Worm (Caenorhabditis elegans): ENCODE data around the gene T27E4.7.

- TF ChIP-seq scrt-1 (GFP tag; IDR thresholded peaks at IDR 0.05) (no peak), ama-1 (optimal IDR thresholded peaks at IDR 0.05) (no peak), ceh-36 (tag; optimal IDR thresholded peaks at IDR 0.05) (no peak), tbx-11 (GFP tag; IDR thresholded peaks at IDR 0.05) (no peak), tbx-37 (GFP tag; conservative IDR thresholded peaks at IDR 0.05) (no peak), B0310.2 (tag; optimal IDR thresholded peaks at IDR 0.05) (no peak), sea-1 (GFP tag; conservative IDR thresholded peaks at IDR 0.05) (no peak), tra-4 (tag; optimal IDR thresholded peaks at IDR 0.05) (no peak), ceh-13 (GFP tag; optimal IDR thresholded peaks at IDR 0.05) (no peak), flt-1 (GFP tag; IDR thresholded peaks at IDR 0.05) (no peak), F13C5.2 (tag; optimal IDR thresholded peaks at IDR 0.05) (no peak), hmbx-1 (tag; optimal IDR thresholded peaks at IDR 0.05) (no peak)
Observed at ce11 chrV:9098280-9098973, 22.3 kb upstream of the T27E4.7 start, which contains the start of gene F21C10.9.
